Fruit fly (Drosophila melanogaster): ENCODE data around the gene CG12268.

The CG12268 gene

dm6 chr3R:23919366-23919765 lies 28.9 kb downstream of the CG12268 start (continued):
- TF ChIP-seq bowl (GFP tag; IDR thresholded peaks at IDR 0.05), result no peak
- no peak for TF ChIP-seq pita (GFP tag; optimal IDR thresholded peaks at IDR 0.05)
- no peak for TF ChIP-seq HLH54F (GFP tag; optimal IDR thresholded peaks at IDR 0.05)
- no peak for TF ChIP-seq Dp (GFP tag; optimal IDR thresholded peaks at IDR 0.05)
- peak; percentile 39; the same call in 1 of the 2 replicates for TF ChIP-seq Atf6 (GFP tag; IDR thresholded peaks at IDR 0.05)
- no peak for TF ChIP-seq Adf1 (GFP tag; IDR thresholded peaks at IDR 0.05)
- peak; percentile 69 for TF ChIP-seq CG31365 (tag; optimal IDR thresholded peaks at IDR 0.05)
- TF ChIP-seq Dad (GFP tag; optimal IDR thresholded peaks at IDR 0.05), result no peak
- peak; percentile 38 for TF ChIP-seq CG8924 (tag; optimal IDR thresholded peaks at IDR 0.05)
- peak; percentile 51 for TF ChIP-seq Fer3 (tag; optimal IDR thresholded peaks at IDR 0.05)
- TF ChIP-seq Rfx (GFP tag; IDR thresholded peaks at IDR 0.05), result peak; percentile 53; the same call in 1 of the 2 replicates
- TF ChIP-seq CG1529 (GFP tag; optimal IDR thresholded peaks at IDR 0.05), result peak; percentile 21
- TF ChIP-seq CG7745 (tag; optimal IDR thresholded peaks at IDR 0.05), result no peak
- TF ChIP-seq tx (GFP tag; optimal IDR thresholded peaks at IDR 0.05), result no peak
- TF ChIP-seq Usf (GFP tag; optimal IDR thresholded peaks at IDR 0.05), result no peak
- no peak for TF ChIP-seq CG8765 (GFP tag; IDR thresholded peaks at IDR 0.05)
- no peak for TF ChIP-seq CG30431 (GFP tag; optimal IDR thresholded peaks at IDR 0.05)
- TF ChIP-seq sd (tag; optimal IDR thresholded peaks at IDR 0.05), result peak; percentile 23
- peak; percentile 48; the same call in 1 of the 2 replicates for TF ChIP-seq CG31441 (GFP tag; IDR thresholded peaks at IDR 0.05)
- peak; percentile 26 for TF ChIP-seq Nf-YC (tag; optimal IDR thresholded peaks at IDR 0.05)
- peak; percentile 32 for TF ChIP-seq CG4707 (GFP tag; optimal IDR thresholded peaks at IDR 0.05)
- no peak for TF ChIP-seq al (GFP tag; IDR thresholded peaks at IDR 0.05)
- no peak for TF ChIP-seq CG9797 (GFP tag; optimal IDR thresholded peaks at IDR 0.05)
- peak; percentile 66 for TF ChIP-seq seq (GFP tag; IDR thresholded peaks at IDR 0.05)
- peak; percentile 56 for TF ChIP-seq CG12219 (GFP tag; optimal IDR thresholded peaks at IDR 0.05)
- peak; percentile 66 for TF ChIP-seq Asciz (GFP tag; optimal IDR thresholded peaks at IDR 0.05)
- TF ChIP-seq knrl (GFP tag; IDR thresholded peaks at IDR 0.05; ENCODE audit: partially characterized antibody), result no peak
- TF ChIP-seq chinmo (GFP tag; IDR thresholded peaks at IDR 0.05; ENCODE audit: partially characterized antibody), result 0 out of 4 replicates have a peak, but pooled peaks have one; percentile 39
- no peak for TF ChIP-seq Oli (tag; optimal IDR thresholded peaks at IDR 0.05)
- TF ChIP-seq nerfin-2 (GFP tag; IDR thresholded peaks at IDR 0.05; ENCODE audit: partially characterized antibody), result no peak
- no peak for TF ChIP-seq CG33557 (GFP tag; optimal IDR thresholded peaks at IDR 0.05)
- TF ChIP-seq Deaf1 (tag; optimal IDR thresholded peaks at IDR 0.05), result no peak
- TF ChIP-seq nmo (GFP tag; optimal IDR thresholded peaks at IDR 0.05), result no peak
- TF ChIP-seq CG12659 (GFP tag; optimal IDR thresholded peaks at IDR 0.05), result peak; percentile 38
- TF ChIP-seq NfI (GFP tag; optimal IDR thresholded peaks at IDR 0.05), result peak; percentile 41
- no peak for TF ChIP-seq Sry-β (GFP tag; optimal IDR thresholded peaks at IDR 0.05)
- TF ChIP-seq CG3281 (GFP tag; optimal IDR thresholded peaks at IDR 0.05), result peak; percentile 72
- TF ChIP-seq CG13287 (GFP tag; IDR thresholded peaks at IDR 0.05; ENCODE audit: partially characterized antibody), result no peak
- peak; percentile 56 for TF ChIP-seq PHDP (tag; optimal IDR thresholded peaks at IDR 0.05)
- TF ChIP-seq ap (GFP tag; IDR thresholded peaks at IDR 0.05), result no peak
- peak; percentile 0 for TF ChIP-seq gcm (GFP tag; optimal IDR thresholded peaks at IDR 0.05)
- TF ChIP-seq TFAM (GFP tag; optimal IDR thresholded peaks at IDR 0.05), result no peak
- TF ChIP-seq crol (GFP tag; IDR thresholded peaks at IDR 0.05), result peak; percentile 78
- no peak for TF ChIP-seq inv (GFP tag; IDR thresholded peaks at IDR 0.05; ENCODE audit: partially characterized antibody)
- TF ChIP-seq CG16863 (GFP tag; optimal IDR thresholded peaks at IDR 0.05), result no peak
- no peak for TF ChIP-seq CG30403 (GFP tag; optimal IDR thresholded peaks at IDR 0.05)
- no peak for TF ChIP-seq chif (GFP tag; optimal IDR thresholded peaks at IDR 0.05)
- no peak for TF ChIP-seq dm (GFP tag; optimal IDR thresholded peaks at IDR 0.05)
- TF ChIP-seq Dip2 (GFP tag; IDR thresholded peaks at IDR 0.05), result no peak
- peak; percentile 17 for TF ChIP-seq Hey (tag; optimal IDR thresholded peaks at IDR 0.05)
- peak; percentile 51 for TF ChIP-seq CG13424 (tag; optimal IDR thresholded peaks at IDR 0.05)

Data from whole organism, embryonic.